Fruit fly (Drosophila melanogaster) whole organism, prepupa: ENCODE data around the gene Pvr.

Experiments used
- CG10631 ChIP-seq: fragments of 200-800 bp; sonication (Bioruptor generic); optimal IDR thresholded peaks from 2 replicates; lab custom pipeline; 2016; ENCODE audit warnings: missing biosample characterization, missing genetic modification characterization
- CG10669 ChIP-seq: fragments of 200-800 bp; sonication (Bioruptor generic); optimal IDR thresholded peaks from 3 replicates; lab custom pipeline; 2018; ENCODE audit warnings: missing biosample characterization, mild to moderate bottlenecking, missing genetic modification characterization, moderate library complexity
- CG11762 ChIP-seq: fragments of 200-800 bp; sonication (Bioruptor generic); optimal IDR thresholded peaks from 3 replicates; lab custom pipeline; 2016; ENCODE audit warnings: missing biosample characterization, missing genetic modification characterization; ENCODE audit not compliant: insufficient read depth
- CG11902 ChIP-seq: fragments of 200-800 bp; sonication (Bioruptor generic); optimal IDR thresholded peaks from 3 replicates; lab custom pipeline; 2016; ENCODE audit warnings: missing biosample characterization, missing genetic modification characterization
- CG15336 ChIP-seq: fragments of 200-800 bp; sonication (Bioruptor generic); IDR thresholded peaks from 2 replicates; pipeline ENCODE4 v1.3.6; 2022; ENCODE audit warnings: missing biosample characterization, missing genetic modification characterization
- CG31627 ChIP-seq: fragments of 200-800 bp; sonication (Bioruptor generic); optimal IDR thresholded peaks from 3 replicates; lab custom pipeline; 2016; ENCODE audit warnings: missing biosample characterization, missing genetic modification characterization
- CG6163 ChIP-seq: fragments of 200-800 bp; sonication (Bioruptor generic); IDR thresholded peaks from 3 replicates; pipeline ENCODE4 v1.3.6; 2022; ENCODE audit warnings: missing biosample characterization, missing genetic modification characterization
- CG8119 ChIP-seq: fragments of 200-800 bp; sonication (Bioruptor generic); IDR thresholded peaks from 3 replicates; pipeline ENCODE4 v1.3.6; 2022; ENCODE audit warnings: missing biosample characterization, missing genetic modification characterization
- CG8319 ChIP-seq: fragments of 200-800 bp; sonication (Bioruptor generic); optimal IDR thresholded peaks from 3 replicates; lab custom pipeline; 2016; ENCODE audit warnings: missing biosample characterization, missing genetic modification characterization
- CG9139 ChIP-seq: fragments of 200-800 bp; sonication (Bioruptor generic); optimal IDR thresholded peaks from 3 replicates; lab custom pipeline; 2017; ENCODE audit warnings: missing biosample characterization, mild to moderate bottlenecking, missing genetic modification characterization
- Eip78C ChIP-seq: fragments of 200-800 bp; sonication (Bioruptor generic); peaks from one replicate; lab custom pipeline; 2016; ENCODE audit warnings: missing biosample characterization, missing genetic modification characterization
- Hr38 ChIP-seq: sonication (Bioruptor generic); optimal IDR thresholded peaks from 2 replicates; lab custom pipeline; 2016; ENCODE audit warnings: missing biosample characterization, missing genetic modification characterization
- Hr4 ChIP-seq: fragments of 200-800 bp; sonication (Bioruptor generic); optimal IDR thresholded peaks from 3 replicates; lab custom pipeline; 2016; ENCODE audit warnings: missing biosample characterization, missing genetic modification characterization
- OdsH ChIP-seq: fragments of 200-800 bp; sonication (Bioruptor generic); optimal IDR thresholded peaks from 3 replicates; lab custom pipeline; 2016; ENCODE audit warnings: missing biosample characterization, missing genetic modification characterization
- Sox102F ChIP-seq: fragments of 200-800 bp; sonication (Bioruptor generic); optimal IDR thresholded peaks from 2 replicates; lab custom pipeline; 2016; ENCODE audit warnings: missing biosample characterization, mild to moderate bottlenecking, missing genetic modification characterization
- Sox14 ChIP-seq: fragments of 200-800 bp; sonication (Bioruptor generic); optimal IDR thresholded peaks from 3 replicates; lab custom pipeline; 2016; ENCODE audit warnings: missing biosample characterization, missing genetic modification characterization
- Sox15 ChIP-seq: fragments of 200-800 bp; sonication (Bioruptor generic); optimal IDR thresholded peaks from 3 replicates; lab custom pipeline; 2016; ENCODE audit warnings: missing biosample characterization, missing genetic modification characterization
- achi ChIP-seq: fragments of 200-800 bp; sonication (Bioruptor generic); optimal IDR thresholded peaks from 3 replicates; lab custom pipeline; 2016; ENCODE audit warnings: missing biosample characterization, missing genetic modification characterization
- acj6 ChIP-seq: fragments of 200-800 bp; sonication (Bioruptor generic); optimal IDR thresholded peaks from 3 replicates; lab custom pipeline; 2016; ENCODE audit warnings: missing biosample characterization, missing genetic modification characterization
- eg ChIP-seq: fragments of 200-800 bp; sonication (Bioruptor generic); IDR thresholded peaks from 3 replicates; pipeline ENCODE4 v1.3.6; 2022; ENCODE audit warnings: missing biosample characterization, missing genetic modification characterization
- esn ChIP-seq: fragments of 200-800 bp; sonication (Bioruptor generic); optimal IDR thresholded peaks from 2 replicates; lab custom pipeline; 2016; ENCODE audit warnings: missing biosample characterization, mild to moderate bottlenecking, missing genetic modification characterization, moderate library complexity
- fd59A ChIP-seq: fragments of 200-800 bp; sonication (Bioruptor generic); optimal IDR thresholded peaks from 2 replicates; lab custom pipeline; 2017; ENCODE audit warnings: missing biosample characterization, mild to moderate bottlenecking, missing genetic modification characterization, missing genetic modification reagents
- fd85E ChIP-seq: fragments of 200-800 bp; sonication (Bioruptor generic); optimal IDR thresholded peaks from 3 replicates; lab custom pipeline; 2016; ENCODE audit warnings: missing biosample characterization, missing genetic modification characterization
- fkh ChIP-seq: fragments of 200-800 bp; sonication (Bioruptor generic); optimal IDR thresholded peaks from 3 replicates; lab custom pipeline; 2017; ENCODE audit warnings: missing biosample characterization, mild to moderate bottlenecking, missing genetic modification characterization, moderate library complexity
- lz ChIP-seq: fragments of 200-800 bp; sonication (Bioruptor generic); optimal IDR thresholded peaks from 3 replicates; lab custom pipeline; 2016; ENCODE audit warnings: missing biosample characterization, missing genetic modification characterization
- net ChIP-seq: fragments of 200-800 bp; sonication (Bioruptor generic); optimal IDR thresholded peaks from 3 replicates; lab custom pipeline; 2016; ENCODE audit warnings: missing biosample characterization, missing genetic modification characterization
- pdm3 ChIP-seq: fragments of 200-800 bp; sonication (Bioruptor generic); optimal IDR thresholded peaks from 3 replicates; lab custom pipeline; 2016; ENCODE audit warnings: missing biosample characterization, missing genetic modification characterization
- spab ChIP-seq: fragments of 200-800 bp; sonication (Bioruptor generic); optimal IDR thresholded peaks from 2 replicates; lab custom pipeline; 2017; ENCODE audit warnings: missing biosample characterization, mild to moderate bottlenecking, missing genetic modification characterization, missing genetic modification reagents
- svp ChIP-seq: fragments of 200-800 bp; sonication (Bioruptor generic); peaks from one replicate; lab custom pipeline; 2016; ENCODE audit warnings: missing biosample characterization, missing genetic modification characterization
- topi ChIP-seq: fragments of 200-800 bp; sonication (Bioruptor generic); optimal IDR thresholded peaks from 3 replicates; lab custom pipeline; 2016; ENCODE audit warnings: missing biosample characterization, missing genetic modification characterization
- vri ChIP-seq: fragments of 200-800 bp; sonication (Bioruptor generic); optimal IDR thresholded peaks from 3 replicates; lab custom pipeline; 2016; ENCODE audit warnings: missing biosample characterization, mild to moderate bottlenecking, missing genetic modification characterization

Pvr gene

DNA sequence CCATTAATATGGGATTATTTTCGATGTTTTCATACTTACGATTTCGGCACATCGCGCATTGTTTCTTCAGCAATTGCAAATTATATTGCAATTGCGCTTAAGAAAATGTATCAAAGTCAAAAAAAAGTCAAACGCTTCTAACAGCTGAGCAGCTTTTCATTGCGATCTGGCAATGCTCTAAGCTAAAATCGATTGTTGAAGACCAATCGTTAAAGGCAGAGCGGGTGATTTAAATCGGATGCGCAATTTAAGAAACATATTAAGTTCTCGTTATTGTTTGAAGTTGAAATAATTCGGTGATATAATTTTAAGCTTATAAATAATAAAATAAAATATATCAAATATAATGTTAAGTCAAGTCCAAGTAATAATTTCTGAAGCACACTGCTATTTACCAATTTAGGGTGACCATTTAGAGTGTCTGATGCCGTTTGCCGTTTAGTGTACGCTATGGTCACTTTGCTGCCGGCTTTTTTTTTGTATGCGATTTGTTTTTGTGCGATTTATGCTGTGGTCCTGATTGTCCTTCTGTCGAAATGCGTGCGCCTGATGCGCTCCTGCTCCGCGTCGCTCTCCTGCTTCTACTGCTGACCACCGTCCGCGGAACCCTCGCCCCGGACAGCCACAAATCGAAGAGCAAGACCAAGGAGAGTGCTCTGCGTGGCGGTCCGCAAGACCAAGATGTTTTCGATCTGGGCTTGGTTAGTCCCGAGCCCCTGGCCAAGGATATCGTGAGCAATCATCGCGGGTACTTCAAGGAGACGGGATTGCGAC lies 42.7 kb downstream of the Pvr start, which contains the start of the genes CG8475 and CG8460:
Gene CG8475 (minus strand): TSS at position 162 of the 774 bp plus-strand sequence.
Gene CG8460 (plus strand): TSS at position 437 of the 774 bp plus-strand sequence.
- TF ChIP-seq Eip78C (no peak), fd59A (GFP tag; lab: Kevin White, UChicago) (no peak), acj6 (no peak), lz (no peak)

DNA sequence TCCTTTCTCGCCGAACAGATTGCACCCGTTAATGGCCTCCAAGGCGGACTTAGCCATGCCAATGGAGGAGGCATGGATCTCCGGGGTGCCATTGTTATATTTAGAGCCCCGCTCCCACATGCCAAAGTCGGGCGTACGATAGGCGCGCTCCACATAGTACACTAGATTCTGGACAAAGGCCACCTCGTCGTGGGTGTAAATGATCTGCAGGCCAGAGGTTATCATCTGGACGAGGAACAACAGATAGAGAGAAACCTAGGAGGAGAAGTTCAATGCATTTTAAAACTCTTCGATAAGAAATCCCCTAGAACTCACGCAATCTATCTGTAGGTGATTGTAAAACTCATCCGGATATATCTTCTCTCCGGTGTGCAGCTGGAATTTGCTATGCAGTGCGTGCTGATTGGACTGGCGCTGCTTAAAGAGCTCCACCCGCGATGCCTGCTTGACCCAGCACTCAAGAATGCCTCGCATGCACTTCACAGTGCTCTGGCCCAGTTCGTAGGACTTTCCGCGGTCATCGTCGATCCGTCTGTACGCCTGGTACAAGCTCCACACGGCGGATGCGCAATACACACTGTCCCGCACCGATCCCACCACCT lies 43.9 kb downstream of the Pvr start:
- TF ChIP-seq svp (GFP tag; lab: Kevin White, UChicago), result peak; percentile 99
- no peak for TF ChIP-seq acj6

DNA sequence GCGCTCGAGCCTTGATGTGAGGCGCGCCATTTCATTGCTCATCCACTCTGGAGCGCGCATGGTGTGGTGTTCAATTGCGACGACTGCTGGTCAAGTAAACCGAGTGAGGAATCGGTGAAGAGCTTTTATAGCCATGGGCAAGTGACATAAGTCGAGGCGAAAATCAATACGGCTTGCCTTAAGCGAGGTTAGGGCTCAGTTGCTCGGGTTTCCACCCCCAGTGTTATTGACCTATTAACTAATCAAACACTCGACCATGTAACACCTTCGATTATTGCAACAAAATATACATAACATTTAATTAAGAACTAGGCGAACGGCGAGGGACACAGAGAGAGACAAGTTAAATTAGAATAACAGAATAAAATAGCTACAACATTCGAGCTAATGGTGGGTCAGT lies 49.0 kb downstream of the Pvr start, which contains the start of gene CG34134:
Gene CG34134 (minus strand): TSS at position 101 of the 400 bp plus-strand sequence.
- TF ChIP-seq CG8119 (no peak), fd59A (GFP tag; lab: Kevin White, UChicago) (no peak), net (no peak), CG10669 (GFP tag; lab: Kevin White, UChicago) (no peak), esn (GFP tag; lab: Kevin White, UChicago) (no peak), fd85E (GFP tag; lab: Kevin White, UChicago) (no peak), CG6163 (GFP tag; lab: Robert Waterston, UW) (no peak), CG11902 (GFP tag; lab: Kevin White, UChicago) (no peak), topi (GFP tag; lab: Kevin White, UChicago) (no peak), Sox102F (no peak), Hr4 (no peak), spab (no peak), OdsH (GFP tag; lab: Kevin White, UChicago) (no peak), CG31627 (GFP tag; lab: Kevin White, UChicago) (no peak), CG8319 (no peak), Sox14 (GFP tag; lab: Kevin White, UChicago) (no peak)

DNA sequence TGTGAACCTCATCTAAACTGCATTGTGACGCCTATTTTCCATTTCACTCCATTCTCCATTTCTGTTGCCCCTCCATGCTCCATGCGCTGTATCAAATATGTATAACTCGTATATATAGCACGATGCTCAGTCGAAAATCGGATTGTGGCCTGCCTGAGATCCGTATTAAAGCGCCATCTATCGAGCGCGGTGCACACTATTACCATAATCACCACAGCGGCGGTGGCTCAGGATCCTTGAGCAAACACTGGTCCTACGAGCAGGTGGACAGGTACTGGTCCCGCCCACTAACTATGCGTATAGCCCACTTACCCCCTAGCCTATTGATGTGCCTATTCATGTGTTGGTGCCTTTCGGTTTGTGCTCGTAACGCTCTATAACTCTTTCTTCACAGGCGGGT lies 54.7 kb downstream of the Pvr start:
- TF ChIP-seq CG8319, result no peak
- TF ChIP-seq net, result no peak
- no peak for TF ChIP-seq svp (GFP tag; lab: Kevin White, UChicago)
- TF ChIP-seq fkh (GFP tag; lab: Kevin White, UChicago), result no peak
- no peak for TF ChIP-seq Hr38 (GFP tag; lab: Kevin White, UChicago)
- TF ChIP-seq eg (GFP tag; lab: Robert Waterston, UW), result no peak
- TF ChIP-seq CG10631 (GFP tag; lab: Kevin White, UChicago), result no peak
- TF ChIP-seq CG8119, result no peak
- TF ChIP-seq vri (GFP tag; lab: Kevin White, UChicago), result no peak
- TF ChIP-seq pdm3 (GFP tag; lab: Kevin White, UChicago), result no peak
- TF ChIP-seq CG11762 (GFP tag; lab: Kevin White, UChicago), result no peak
- TF ChIP-seq Hr4, result no peak
- no peak for TF ChIP-seq Sox15 (GFP tag; lab: Kevin White, UChicago)
- no peak for TF ChIP-seq CG9139 (GFP tag; lab: Kevin White, UChicago)

DNA sequence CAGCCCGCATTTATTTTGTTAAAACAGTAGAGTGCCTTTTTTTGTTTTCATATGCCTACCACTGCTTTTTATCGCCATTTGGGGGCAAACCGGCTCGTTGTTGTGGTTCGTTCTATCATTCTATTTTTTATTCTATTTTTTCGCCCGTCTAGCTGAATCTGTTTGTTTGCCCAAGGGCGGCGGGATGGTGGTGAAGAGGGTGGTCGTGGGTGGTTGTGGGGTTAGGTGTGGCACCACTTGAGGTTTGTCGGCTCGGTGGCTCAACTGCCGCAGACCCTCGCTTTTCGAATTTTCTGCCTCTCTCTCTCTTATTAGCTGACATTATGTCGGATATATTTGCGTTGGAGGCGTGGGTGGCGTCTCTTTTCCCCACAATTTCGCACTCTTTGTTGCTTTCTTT lies 68.1 kb downstream of the Pvr start:
- TF ChIP-seq Sox15 (GFP tag; lab: Kevin White, UChicago) (no peak), achi (GFP tag; lab: Kevin White, UChicago) (no peak), Sox14 (GFP tag; lab: Kevin White, UChicago) (peak; percentile 24), CG15336 (GFP tag; lab: Robert Waterston, UW) (peak; percentile 23; the same call in 1 of the 2 replicates), CG6163 (GFP tag; lab: Robert Waterston, UW) (0 out of 3 replicates have a peak, but pooled peaks have one; percentile 44)
